Worm (Caenorhabditis elegans) whole organism, dauer: Measurements from ENCODE around the gene unc-2.

Experiments used
- unc-62 ChIP-seq: sonication (generic microtip); optimal IDR thresholded peaks from 2 replicates; lab custom pipeline; 2017; ENCODE audit warnings: missing biosample characterization, missing genetic modification reagents, missing genetic modification characterization

The unc-2 gene

ce11 chrX:2684448-2684847 lies 78.9 kb downstream of the unc-2 start:
- no peak for TF ChIP-seq unc-62 (GFP tag; lab: Kevin White, UChicago)

ce11 chrX:2674514-2674913 lies 88.8 kb downstream of the unc-2 start:
- TF ChIP-seq unc-62 (GFP tag; lab: Kevin White, UChicago): no peak

ce11 chrX:2673272-2673671 lies 90.1 kb downstream of the unc-2 start, which contains the start of gene ser-7:
ser-7 (plus strand) TSS chrX:2673572.
- no peak for TF ChIP-seq unc-62 (GFP tag; lab: Kevin White, UChicago)

- TF ChIP-seq unc-62 (GFP tag; lab: Kevin White, UChicago): no peak
Measured at ce11 chrX:2667779-2668178, 95.5 kb downstream of the unc-2 start, which contains the start of gene C09B7.2. C09B7.2 (plus strand) TSS chrX:2668127.

ce11 chrX:2664273-2664672 lies 99.1 kb downstream of the unc-2 start, which contains the start of gene F54G2.1:
F54G2.1 (minus strand) TSS chrX:2664373.
- no peak for TF ChIP-seq unc-62 (GFP tag; lab: Kevin White, UChicago)

ce11 chrX:2663798-2664197 lies 99.5 kb downstream of the unc-2 start:
- no peak for TF ChIP-seq unc-62 (GFP tag; lab: Kevin White, UChicago)
